Fruit fly (Drosophila melanogaster): ENCODE results near the gene dpr20.

Gene dpr20

dm6 chr3L:813911-814310, 43.1 kb downstream of the dpr20 start:
- no peak for TF ChIP-seq psq (optimal IDR thresholded peaks at IDR 0.05)
- no peak for TF ChIP-seq Myc (optimal IDR thresholded peaks at IDR 0.05)
- no peak for TF ChIP-seq Sin3A (optimal IDR thresholded peaks at IDR 0.05)
- no peak for TF ChIP-seq h (optimal IDR thresholded peaks at IDR 0.05)
- TF ChIP-seq ttk (optimal IDR thresholded peaks at IDR 0.05), result no peak
- no peak for TF ChIP-seq insv (optimal IDR thresholded peaks at IDR 0.05)

dm6 chr3L:813229-813837, 43.7 kb downstream of the dpr20 start:
- TF ChIP-seq insv (optimal IDR thresholded peaks at IDR 0.05), result no peak
- no peak for TF ChIP-seq ttk (optimal IDR thresholded peaks at IDR 0.05)
- TF ChIP-seq Myc (optimal IDR thresholded peaks at IDR 0.05), result no peak
- no peak for TF ChIP-seq psq (optimal IDR thresholded peaks at IDR 0.05)
- no peak for TF ChIP-seq h (optimal IDR thresholded peaks at IDR 0.05)
- TF ChIP-seq Sin3A (optimal IDR thresholded peaks at IDR 0.05), result no peak

- TF ChIP-seq ttk (optimal IDR thresholded peaks at IDR 0.05), result no peak
- TF ChIP-seq Sin3A (optimal IDR thresholded peaks at IDR 0.05), result no peak
- TF ChIP-seq psq (optimal IDR thresholded peaks at IDR 0.05), result no peak
- no peak for TF ChIP-seq h (optimal IDR thresholded peaks at IDR 0.05)
- no peak for TF ChIP-seq Myc (optimal IDR thresholded peaks at IDR 0.05)
- TF ChIP-seq insv (optimal IDR thresholded peaks at IDR 0.05), result no peak
These were observed 45.2 kb downstream of the dpr20 start for dm6 chr3L:811816-812215.

dm6 chr3L:810038-810644, 46.9 kb downstream of the dpr20 start:
- TF ChIP-seq Sin3A (optimal IDR thresholded peaks at IDR 0.05) (no peak), h (optimal IDR thresholded peaks at IDR 0.05) (no peak), Myc (optimal IDR thresholded peaks at IDR 0.05) (no peak), insv (optimal IDR thresholded peaks at IDR 0.05) (no peak), ttk (optimal IDR thresholded peaks at IDR 0.05) (no peak), psq (optimal IDR thresholded peaks at IDR 0.05) (no peak)

DNA sequence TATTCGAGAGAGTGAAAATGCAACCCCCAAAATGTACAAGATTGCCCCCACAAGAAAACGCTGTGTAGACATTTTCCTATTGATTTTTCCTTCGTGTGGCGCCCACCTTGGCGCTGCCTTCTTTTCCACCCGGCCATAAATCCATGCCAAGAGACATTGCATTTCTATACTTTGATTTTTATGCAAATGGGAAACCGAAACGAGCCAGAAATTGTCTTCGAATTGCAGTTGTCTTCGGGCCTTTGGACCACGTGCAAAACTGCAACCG, 47.6 kb downstream of the dpr20 start:
- TF ChIP-seq Sin3A (optimal IDR thresholded peaks at IDR 0.05), result no peak
- TF ChIP-seq h (optimal IDR thresholded peaks at IDR 0.05), result no peak
- TF ChIP-seq psq (optimal IDR thresholded peaks at IDR 0.05), result no peak
- TF ChIP-seq Myc (optimal IDR thresholded peaks at IDR 0.05), result no peak
- TF ChIP-seq insv (optimal IDR thresholded peaks at IDR 0.05), result no peak
- TF ChIP-seq ttk (optimal IDR thresholded peaks at IDR 0.05), result no peak

- TF ChIP-seq psq (optimal IDR thresholded peaks at IDR 0.05), result no peak
- no peak for TF ChIP-seq ttk (optimal IDR thresholded peaks at IDR 0.05)
- no peak for TF ChIP-seq insv (optimal IDR thresholded peaks at IDR 0.05)
- TF ChIP-seq h (optimal IDR thresholded peaks at IDR 0.05), result no peak
- TF ChIP-seq Sin3A (optimal IDR thresholded peaks at IDR 0.05), result no peak
- TF ChIP-seq Myc (optimal IDR thresholded peaks at IDR 0.05), result no peak
These were observed 48.1 kb downstream of the dpr20 start for dm6 chr3L:808725-809537.

DNA sequence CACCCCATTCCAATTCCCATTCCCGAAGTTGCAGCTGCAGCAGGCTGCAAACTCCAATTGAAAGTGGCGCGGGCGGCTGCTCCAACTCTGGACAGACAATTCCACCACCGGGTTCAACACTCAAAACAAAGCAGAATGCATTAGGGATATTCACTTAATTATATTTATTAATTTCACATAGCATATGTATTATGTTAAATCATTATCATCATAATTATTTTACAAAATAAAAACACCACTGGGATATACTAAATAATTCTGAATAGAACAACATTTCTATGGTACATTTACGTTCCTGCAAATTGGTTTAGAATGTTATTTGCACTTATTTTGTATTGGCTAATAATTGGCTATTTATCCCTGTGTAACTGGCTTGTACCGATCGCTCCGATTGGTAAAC, 49.6 kb downstream of the dpr20 start:
- TF ChIP-seq h (optimal IDR thresholded peaks at IDR 0.05) (no peak), Sin3A (optimal IDR thresholded peaks at IDR 0.05) (no peak), Myc (optimal IDR thresholded peaks at IDR 0.05) (no peak), ttk (optimal IDR thresholded peaks at IDR 0.05) (no peak)

- TF ChIP-seq ttk (optimal IDR thresholded peaks at IDR 0.05) (no peak), h (optimal IDR thresholded peaks at IDR 0.05) (no peak), psq (optimal IDR thresholded peaks at IDR 0.05) (no peak), insv (optimal IDR thresholded peaks at IDR 0.05) (no peak), Sin3A (optimal IDR thresholded peaks at IDR 0.05) (no peak), Myc (optimal IDR thresholded peaks at IDR 0.05) (no peak)
These were observed 51.3 kb downstream of the dpr20 start for dm6 chr3L:805642-806218.

DNA sequence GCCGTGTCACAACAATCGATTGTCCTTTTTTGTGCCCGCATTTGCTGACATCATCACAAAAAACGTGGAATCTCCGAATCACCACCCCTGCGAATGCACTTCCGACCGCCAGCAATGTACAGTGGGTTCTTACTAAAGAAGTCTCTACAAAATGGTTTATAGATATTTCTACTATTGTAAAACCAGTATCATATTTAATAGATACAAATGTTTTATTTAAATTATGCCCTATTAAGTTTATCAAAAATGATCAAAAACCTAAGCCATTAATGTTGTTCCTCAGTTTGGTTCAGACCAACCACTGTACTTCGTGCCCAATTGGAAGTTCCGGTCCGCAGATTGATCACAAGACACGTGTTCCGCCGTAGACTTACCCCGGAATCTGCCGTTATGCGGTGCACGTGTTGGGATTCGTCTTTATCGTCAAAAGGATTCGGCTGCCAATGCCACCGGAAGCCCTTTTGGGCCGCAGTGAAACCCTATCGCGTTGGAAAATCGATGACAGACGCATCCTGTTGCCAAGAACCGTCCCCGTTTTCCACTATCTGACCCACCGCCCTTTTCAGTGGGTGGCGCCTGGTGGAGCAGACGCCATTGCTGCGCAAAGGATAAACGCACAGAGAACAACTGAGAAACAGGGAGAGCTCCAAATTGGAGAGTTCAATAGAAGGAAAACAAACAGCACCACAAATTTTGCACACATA, 52.3 kb downstream of the dpr20 start:
- no peak for TF ChIP-seq insv (optimal IDR thresholded peaks at IDR 0.05)
- TF ChIP-seq psq (optimal IDR thresholded peaks at IDR 0.05), result no peak

DNA sequence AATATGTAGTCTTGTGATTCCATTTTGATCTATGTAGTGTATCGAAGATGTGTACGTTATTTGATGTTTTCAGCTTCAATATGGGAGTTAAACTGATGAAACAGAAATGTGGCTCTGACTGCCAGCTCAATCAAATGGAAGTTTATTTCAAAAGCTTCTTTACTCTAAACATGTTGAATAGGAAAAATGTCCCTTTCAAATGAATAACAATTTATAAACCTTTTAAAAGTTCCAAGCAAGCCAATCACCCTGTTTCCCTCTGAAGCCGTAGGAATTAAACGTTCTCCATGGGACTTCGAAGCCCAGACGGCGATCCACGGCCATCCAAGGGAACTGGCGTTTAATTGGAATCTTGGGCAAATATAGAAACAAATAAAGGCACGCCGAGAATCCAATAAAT, 53.1 kb downstream of the dpr20 start, which contains the start of gene CG13898:
Gene CG13898 (minus strand): TSS at position 101 of the 400 bp plus-strand sequence.
- TF ChIP-seq psq (optimal IDR thresholded peaks at IDR 0.05), result no peak
- no peak for TF ChIP-seq Myc (optimal IDR thresholded peaks at IDR 0.05)
- TF ChIP-seq ttk (optimal IDR thresholded peaks at IDR 0.05), result no peak
- no peak for TF ChIP-seq h (optimal IDR thresholded peaks at IDR 0.05)
- TF ChIP-seq Sin3A (optimal IDR thresholded peaks at IDR 0.05), result no peak
- TF ChIP-seq insv (optimal IDR thresholded peaks at IDR 0.05), result no peak
